Worm (Caenorhabditis elegans) whole organism, L4 larva: ENCODE data around the gene crh-1.

Experiments
- daf-16 ChIP-seq, 3 experiments: sonication (generic microtip); optimal IDR thresholded peaks; 2 replicates each; lab custom pipeline; 2016 to 2017; ENCODE audit warnings: missing genetic modification characterization in 3 of 3, missing genetic modification reagents in 3 of 3, mild to moderate bottlenecking in 2 of 3, missing compliant biosample characterization in 2 of 3, missing biosample characterization in 1 of 3, moderate library complexity in 1 of 3
- mdl-1 ChIP-seq, 2 experiments: fragments of 150-350 bp in 1 of 2; sonication (generic microtip) in 1 of 2; optimal IDR thresholded peaks; 2 replicates each; lab custom pipeline; 2014 to 2017; ENCODE audit warnings: missing biosample characterization in 2 of 2, missing genetic modification characterization in 2 of 2

DNA sequence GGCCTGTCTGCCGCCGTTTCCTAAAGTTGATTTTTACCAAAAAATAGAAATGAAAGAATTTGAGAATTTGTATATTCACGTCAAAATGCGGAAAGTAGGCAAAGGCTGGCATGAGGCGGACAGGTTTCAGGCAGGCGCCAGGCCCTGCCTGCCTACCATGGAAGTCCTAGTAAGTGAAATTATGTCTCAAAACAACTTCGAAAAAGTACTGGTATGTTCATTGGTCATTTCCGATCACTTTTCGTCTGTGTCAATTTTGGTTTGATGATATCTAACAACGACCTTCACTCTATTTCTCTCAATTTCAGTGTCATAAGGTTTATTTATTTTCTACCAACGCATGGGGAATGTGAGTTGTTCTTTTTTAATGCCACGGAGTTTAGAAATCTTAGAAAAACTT lies 7.4 kb upstream of the crh-1 start, which contains the start of gene faah-6:
- TF ChIP-seq mdl-1 (tag; optimal IDR thresholded peaks at IDR 0.05; lab: Kevin White, UChicago) (no peak), daf-16 (GFP tag; optimal IDR thresholded peaks at IDR 0.05; lab: Kevin White, UChicago) (no peak), daf-16 (tag; optimal IDR thresholded peaks at IDR 0.05; lab: Kevin White, UChicago) (no peak)
